Worm (Caenorhabditis elegans) whole organism, young adult: ENCODE data around the gene R08A2.2.

Experiments used
- B0019.2 ChIP-seq: fragments of 200-800 bp; sonication (Bioruptor generic); conservative IDR thresholded peaks from 2 replicates; pipeline ENCODE4 v1.3.6; 2022; ENCODE audit warnings: missing genetic modification reagents, missing genetic modification characterization, missing compliant biosample characterization
- B0261.1 ChIP-seq: sonication (generic microtip); optimal IDR thresholded peaks from 2 replicates; lab custom pipeline; 2016; ENCODE audit warnings: mild to moderate bottlenecking, missing genetic modification characterization, moderate library complexity, missing compliant biosample characterization
- B0336.3 ChIP-seq: fragments of 200-800 bp; sonication (Bioruptor generic); IDR thresholded peaks from 2 replicates; pipeline ENCODE4 v1.3.6; 2022; ENCODE audit warnings: missing genetic modification characterization, missing compliant biosample characterization
- C06A6.2 ChIP-seq: fragments of 200-800 bp; sonication (Bioruptor generic); conservative IDR thresholded peaks from 2 replicates; pipeline ENCODE4 v1.3.6; 2022; ENCODE audit warnings: missing genetic modification characterization, missing compliant biosample characterization
- F23B12.7 ChIP-seq: sonication (generic microtip); optimal IDR thresholded peaks from 2 replicates; lab custom pipeline; 2017; ENCODE audit warnings: missing genetic modification characterization, mild to moderate bottlenecking, missing compliant biosample characterization, antibody characterized with exemption, moderate library complexity; ENCODE audit not compliant: insufficient read depth
- F33H1.4 ChIP-seq: fragments of 200-800 bp; sonication (Bioruptor generic); IDR thresholded peaks from 2 replicates; pipeline ENCODE4 v1.3.6; 2022; ENCODE audit warnings: missing genetic modification reagents, missing genetic modification characterization, missing compliant biosample characterization
- F52B5.7 ChIP-seq: sonication (generic microtip); optimal IDR thresholded peaks from 2 replicates; lab custom pipeline; 2016; ENCODE audit warnings: mild to moderate bottlenecking, missing genetic modification characterization, missing compliant biosample characterization
- K11D2.4 ChIP-seq: fragments of 200-800 bp; sonication (Bioruptor generic); IDR thresholded peaks from 2 replicates; pipeline ENCODE4 v1.3.6; 2022; ENCODE audit warnings: missing genetic modification reagents, missing genetic modification characterization, missing compliant biosample characterization
- Y53G8AR.9 ChIP-seq: fragments of 200-800 bp; sonication (Bioruptor generic); conservative IDR thresholded peaks from 2 replicates; pipeline ENCODE4 v1.3.6; 2022; ENCODE audit warnings: missing genetic modification reagents, missing genetic modification characterization, missing compliant biosample characterization
- ZK185.1 ChIP-seq: sonication (generic microtip); optimal IDR thresholded peaks from 2 replicates; lab custom pipeline; 2016; ENCODE audit warnings: mild to moderate bottlenecking, missing genetic modification characterization, missing compliant biosample characterization; ENCODE audit not compliant: poor library complexity, severe bottlenecking
- aptf-3 ChIP-seq: fragments of 200-800 bp; sonication (Bioruptor generic); IDR thresholded peaks from 2 replicates; pipeline ENCODE4 v1.3.6; 2022; ENCODE audit warnings: missing genetic modification characterization, missing compliant biosample characterization
- atf-7 ChIP-seq: sonication (generic microtip); optimal IDR thresholded peaks from 2 replicates; lab custom pipeline; 2017; ENCODE audit warnings: mild to moderate bottlenecking, missing genetic modification characterization, missing compliant biosample characterization
- athp-1 ChIP-seq: sonication (generic microtip); optimal IDR thresholded peaks from 2 replicates; lab custom pipeline; 2017; ENCODE audit warnings: mild to moderate bottlenecking, missing genetic modification characterization, missing compliant biosample characterization
- cebp-1 ChIP-seq, 2 experiments: fragments of 200-800 bp in 1 of 2; sonication (Bioruptor generic) in 1 of 2; sonication (generic microtip) in 1 of 2; IDR thresholded peaks in 1 of 2; optimal IDR thresholded peaks in 1 of 2; 2 replicates each; pipeline versions ENCODE4 v1.3.6 to Lab custom; 2017 to 2022; ENCODE audit warnings: missing compliant biosample characterization in 2 of 2, missing genetic modification characterization in 2 of 2, mild to moderate bottlenecking in 1 of 2, missing genetic modification reagents in 1 of 2, moderate library complexity in 1 of 2
- die-1 ChIP-seq: sonication (generic microtip); optimal IDR thresholded peaks from 2 replicates; lab custom pipeline; 2016; ENCODE audit warnings: missing genotype, mild to moderate bottlenecking, missing genetic modification characterization, missing compliant biosample characterization
- dpl-1 ChIP-seq: fragments of 150-350 bp; optimal IDR thresholded peaks from 2 replicates; lab custom pipeline; 2014; ENCODE audit warnings: missing biosample characterization, missing genetic modification reagents, missing genetic modification characterization
- ekl-4 ChIP-seq: fragments of 200-800 bp; sonication (Bioruptor generic); IDR thresholded peaks from 2 replicates; pipeline ENCODE4 v1.3.6; 2022; ENCODE audit warnings: missing genetic modification reagents, missing genetic modification characterization, missing compliant biosample characterization
- fkh-3 ChIP-seq: sonication (generic microtip); optimal IDR thresholded peaks from 2 replicates; lab custom pipeline; 2016; ENCODE audit warnings: mild to moderate bottlenecking, missing genetic modification characterization, missing compliant biosample characterization
- hlh-12 ChIP-seq: sonication (generic microtip); optimal IDR thresholded peaks from 2 replicates; lab custom pipeline; 2016; ENCODE audit warnings: missing genetic modification characterization, missing compliant biosample characterization
- hmg-1.2 ChIP-seq: fragments of 200-800 bp; sonication (Bioruptor generic); IDR thresholded peaks from 2 replicates; pipeline ENCODE4 v1.3.6; 2022; ENCODE audit warnings: missing genetic modification reagents, missing genetic modification characterization, missing compliant biosample characterization
- hrde-1 ChIP-seq: sonication (generic microtip); optimal IDR thresholded peaks from 2 replicates; lab custom pipeline; 2016; ENCODE audit warnings: missing genetic modification characterization, mild to moderate bottlenecking, missing compliant biosample characterization, moderate library complexity, missing genotype, missing genetic modification reagents, borderline replicate concordance
- hsf-1 ChIP-seq: fragments of 200-800 bp; sonication (Bioruptor generic); IDR thresholded peaks from 2 replicates; pipeline ENCODE4 v1.3.6; 2022; ENCODE audit warnings: missing genetic modification reagents, missing genetic modification characterization, missing compliant biosample characterization
- let-607 ChIP-seq, 2 experiments: fragments of 200-800 bp in 1 of 2; sonication (Bioruptor generic) in 1 of 2; sonication (generic microtip) in 1 of 2; optimal IDR thresholded peaks; 2 replicates each; lab custom pipeline; 2016 to 2018; ENCODE audit warnings: mild to moderate bottlenecking in 2 of 2, missing compliant biosample characterization in 2 of 2, missing genetic modification characterization in 2 of 2, moderate library complexity in 2 of 2, missing genotype in 1 of 2
- lin-35 ChIP-seq, 3 experiments: fragments of 150-350 bp in 2 of 3; sonication (generic microtip) in 1 of 3; optimal IDR thresholded peaks; 2 replicates each; lab custom pipeline; 2014 to 2018; ENCODE audit warnings: missing biosample characterization in 3 of 3, missing genetic modification characterization in 3 of 3, missing genetic modification reagents in 3 of 3
- lsl-1 ChIP-seq: fragments of 200-800 bp; sonication (Bioruptor generic); optimal IDR thresholded peaks from 2 replicates; lab custom pipeline; 2018; ENCODE audit warnings: mild to moderate bottlenecking, missing genetic modification characterization, moderate library complexity, missing compliant biosample characterization
- lsy-27 ChIP-seq: sonication (generic microtip); optimal IDR thresholded peaks from 2 replicates; lab custom pipeline; 2017; ENCODE audit warnings: missing genetic modification characterization, mild to moderate bottlenecking, missing compliant biosample characterization, antibody characterized with exemption, missing genotype, borderline replicate concordance; ENCODE audit not compliant: insufficient read depth
- madf-10 ChIP-seq: sonication (generic microtip); optimal IDR thresholded peaks from 2 replicates; lab custom pipeline; 2016; ENCODE audit warnings: mild to moderate bottlenecking, missing genetic modification characterization, missing compliant biosample characterization
- madf-3 ChIP-seq: fragments of 200-800 bp; sonication (Bioruptor generic); IDR thresholded peaks from 2 replicates; pipeline ENCODE4 v1.3.6; 2022; ENCODE audit warnings: missing genetic modification reagents, missing genetic modification characterization, missing compliant biosample characterization
- madf-6 ChIP-seq: fragments of 200-800 bp; sonication (Bioruptor generic); IDR thresholded peaks from 2 replicates; pipeline ENCODE4 v1.3.6; 2022; ENCODE audit warnings: missing genetic modification reagents, missing genetic modification characterization, missing compliant biosample characterization
- mel-28 ChIP-seq: sonication (generic microtip); optimal IDR thresholded peaks from 2 replicates; lab custom pipeline; 2016; ENCODE audit warnings: borderline replicate concordance, mild to moderate bottlenecking, missing genetic modification characterization, missing compliant biosample characterization
- nhr-120 ChIP-seq: fragments of 200-800 bp; sonication (Bioruptor generic); IDR thresholded peaks from 2 replicates; pipeline ENCODE4 v1.3.6; 2022; ENCODE audit warnings: missing genetic modification characterization, missing compliant biosample characterization
- nhr-80 ChIP-seq: sonication (generic microtip); optimal IDR thresholded peaks from 2 replicates; lab custom pipeline; 2016; ENCODE audit warnings: missing genetic modification characterization, missing compliant biosample characterization
- rpc-1 ChIP-seq, 2 experiments: fragments of 150-350 bp in 1 of 2; sonication (generic microtip) in 1 of 2; optimal IDR thresholded peaks; 2 replicates each; lab custom pipeline; 2014 to 2018; ENCODE audit warnings: missing biosample characterization in 1 of 2, missing genetic modification characterization in 1 of 2, missing genetic modification reagents in 1 of 2, missing genotype in 1 of 2
- sdz-38 ChIP-seq: sonication (generic microtip); optimal IDR thresholded peaks from 2 replicates; lab custom pipeline; 2016; ENCODE audit warnings: missing genotype, missing genetic modification characterization, missing compliant biosample characterization
- snpc-1.3 ChIP-seq: sonication (generic microtip); optimal IDR thresholded peaks from 2 replicates; lab custom pipeline; 2017; ENCODE audit warnings: missing genetic modification characterization, mild to moderate bottlenecking, missing compliant biosample characterization, antibody characterized with exemption, moderate library complexity, missing genotype, missing genetic modification reagents; ENCODE audit not compliant: insufficient read depth
- snpc-3.4 ChIP-seq: sonication (generic microtip); optimal IDR thresholded peaks from 2 replicates; lab custom pipeline; 2017; ENCODE audit warnings: missing genetic modification characterization, mild to moderate bottlenecking, missing compliant biosample characterization, antibody characterized with exemption, moderate library complexity, missing genotype, missing genetic modification reagents
- somi-1 ChIP-seq: fragments of 200-800 bp; sonication (Bioruptor generic); optimal IDR thresholded peaks from 2 replicates; lab custom pipeline; 2018; ENCODE audit warnings: mild to moderate bottlenecking, missing genetic modification characterization, missing compliant biosample characterization
- sptf-2 ChIP-seq: fragments of 200-800 bp; sonication (Bioruptor generic); optimal IDR thresholded peaks from 2 replicates; lab custom pipeline; 2018; ENCODE audit warnings: mild to moderate bottlenecking, missing genetic modification characterization, missing compliant biosample characterization
- tbx-9 ChIP-seq: sonication (generic microtip); optimal IDR thresholded peaks from 2 replicates; lab custom pipeline; 2016; ENCODE audit warnings: borderline replicate concordance, missing genetic modification characterization, inconsistent platforms, missing compliant biosample characterization
- tlf-1 ChIP-seq: fragments of 200-800 bp; sonication (Bioruptor generic); optimal IDR thresholded peaks from 2 replicates; lab custom pipeline; 2018; ENCODE audit warnings: mild to moderate bottlenecking, missing genetic modification characterization, missing compliant biosample characterization
- unc-130 ChIP-seq: sonication (generic microtip); optimal IDR thresholded peaks from 2 replicates; lab custom pipeline; 2016; ENCODE audit warnings: missing genetic modification reagents, missing genetic modification characterization, missing compliant biosample characterization
- unc-62 ChIP-seq: fragments of 150-350 bp; optimal IDR thresholded peaks from 2 replicates; lab custom pipeline; 2014; ENCODE audit warnings: missing biosample characterization, missing genetic modification reagents, missing genetic modification characterization
- zfh-2 ChIP-seq: fragments of 200-800 bp; sonication (Bioruptor generic); conservative IDR thresholded peaks from 2 replicates; pipeline ENCODE4 v1.3.6; 2022; ENCODE audit warnings: missing genetic modification reagents, missing genetic modification characterization, missing compliant biosample characterization
- ztf-25 ChIP-seq: fragments of 200-800 bp; sonication (Bioruptor generic); IDR thresholded peaks from 2 replicates; pipeline ENCODE4 v1.3.6; 2022; ENCODE audit warnings: missing genetic modification reagents, missing genetic modification characterization, missing compliant biosample characterization
- ztf-28 ChIP-seq: fragments of 200-800 bp; sonication (Bioruptor generic); IDR thresholded peaks from 2 replicates; pipeline ENCODE4 v1.3.6; 2022; ENCODE audit warnings: missing genetic modification reagents, missing genetic modification characterization, missing compliant biosample characterization

Gene R08A2.2

DNA sequence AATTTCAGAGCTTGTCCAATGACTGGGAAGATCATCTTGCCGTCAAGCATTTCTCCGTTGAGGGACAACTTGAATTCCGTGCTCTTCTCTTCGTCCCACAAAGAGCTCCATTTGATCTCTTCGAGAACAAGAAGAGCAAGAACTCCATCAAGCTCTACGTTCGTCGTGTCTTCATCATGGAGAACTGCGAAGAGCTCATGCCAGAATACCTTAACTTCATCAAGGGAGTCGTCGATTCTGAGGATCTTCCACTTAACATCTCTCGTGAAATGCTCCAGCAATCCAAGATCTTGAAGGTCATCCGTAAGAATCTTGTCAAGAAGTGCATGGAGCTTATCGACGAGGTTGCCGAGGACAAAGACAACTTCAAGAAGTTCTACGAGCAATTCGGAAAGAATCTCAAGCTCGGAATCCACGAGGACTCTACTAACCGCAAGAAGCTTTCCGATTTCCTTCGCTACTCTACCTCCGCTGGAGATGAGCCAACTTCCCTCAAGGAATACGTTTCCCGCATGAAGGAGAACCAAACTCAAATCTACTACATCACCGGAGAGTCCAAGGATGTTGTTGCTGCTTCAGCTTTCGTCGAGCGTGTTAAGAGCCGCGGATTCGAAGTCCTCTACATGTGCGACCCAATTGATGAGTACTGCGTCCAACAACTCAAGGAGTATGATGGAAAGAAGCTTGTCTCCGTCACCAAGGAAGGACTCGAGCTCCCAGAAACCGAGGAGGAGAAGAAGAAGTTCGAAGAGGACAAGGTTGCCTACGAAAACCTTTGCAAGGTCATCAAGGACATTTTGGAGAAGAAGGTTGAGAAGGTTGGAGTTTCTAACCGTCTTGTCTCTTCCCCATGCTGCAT is 28.2 kb downstream of the R08A2.2 start (continued):
- TF ChIP-seq nhr-120 (no peak), madf-3 (GFP tag; lab: Robert Waterston, UW) (no peak), ztf-28 (GFP tag; lab: Robert Waterston, UW) (no peak), B0019.2 (GFP tag; lab: Robert Waterston, UW) (no peak), lsl-1 (GFP tag; lab: Kevin White, UChicago) (peak; percentile 29), F52B5.7 (tag; lab: Kevin White, UChicago) (no peak), tlf-1 (no peak), B0336.3 (peak; percentile 5), let-607 (tag; optimal IDR thresholded peaks at IDR 0.05; lab: Kevin White, UChicago) (no peak), ZK185.1 (tag; lab: Kevin White, UChicago) (no peak), hrde-1 (tag; lab: Kevin White, UChicago) (no peak), hsf-1 (peak; percentile 66), snpc-3.4 (tag; lab: Kevin White, UChicago) (peak; percentile 26), lsy-27 (tag; lab: Kevin White, UChicago) (no peak), cebp-1 (GFP tag; IDR thresholded peaks at IDR 0.05; lab: Robert Waterston, UW) (no peak), cebp-1 (tag; optimal IDR thresholded peaks at IDR 0.05; lab: Kevin White, UChicago) (peak; percentile 12), F33H1.4 (no peak), unc-130 (GFP tag; lab: Kevin White, UChicago) (no peak), die-1 (tag; lab: Kevin White, UChicago) (no peak), aptf-3 (GFP tag; lab: Robert Waterston, UW) (no peak), fkh-3 (no peak), F23B12.7 (no peak), mel-28 (tag; lab: Kevin White, UChicago) (no peak), unc-62 (no peak), athp-1 (tag; lab: Kevin White, UChicago) (no peak), zfh-2 (GFP tag; lab: Robert Waterston, UW) (0 out of 2 replicates have a peak, but pooled peaks have one; percentile 54), K11D2.4 (GFP tag; lab: Robert Waterston, UW) (no peak; the same call in none of the 2 replicates), nhr-80 (tag; lab: Kevin White, UChicago) (no peak), rpc-1 (optimal IDR thresholded peaks at IDR 0.05; lab: Kevin White, UChicago) (no peak), rpc-1 (tag; optimal IDR thresholded peaks at IDR 0.05; lab: Kevin White, UChicago) (no peak), ekl-4 (GFP tag; lab: Robert Waterston, UW) (no peak), sdz-38 (tag; lab: Kevin White, UChicago) (no peak), hlh-12 (tag; lab: Kevin White, UChicago) (no peak), tbx-9 (tag; lab: Kevin White, UChicago) (no peak), ztf-25 (GFP tag; lab: Robert Waterston, UW) (no peak), dpl-1 (no peak), somi-1 (GFP tag; lab: Kevin White, UChicago) (no peak), atf-7 (tag; lab: Kevin White, UChicago) (no peak), sptf-2 (GFP tag; lab: Kevin White, UChicago) (no peak), lin-35 (GFP tag; optimal IDR thresholded peaks at IDR 0.05; lab: Kevin White, UChicago) (no peak), hmg-1.2 (GFP tag; lab: Robert Waterston, UW) (no peak; the same call in 1 of the 2 replicates), snpc-1.3 (tag; lab: Kevin White, UChicago) (no peak), madf-6 (GFP tag; lab: Robert Waterston, UW) (peak; percentile 5; the same call in 1 of the 2 replicates), Y53G8AR.9 (peak; percentile 28; the same call in 1 of the 2 replicates), C06A6.2 (GFP tag; lab: Robert Waterston, UW) (no peak), madf-10 (tag; lab: Kevin White, UChicago) (no peak), B0261.1 (tag; lab: Kevin White, UChicago) (no peak)
- TF ChIP-seq, all 124 proteins: peak for 18
